Worm (Caenorhabditis elegans) whole organism, L4/young adult: ENCODE results near the gene Y26G10.6.

ENCODE experiments used
- dao-5 ChIP-seq: sonication (generic microtip); optimal IDR thresholded peaks from 2 replicates; lab custom pipeline; 2016; ENCODE audit warnings: missing genotype, missing genetic modification characterization, moderate library complexity, missing compliant biosample characterization
- him-1 ChIP-seq: sonication (generic microtip); optimal IDR thresholded peaks from 2 replicates; lab custom pipeline; 2016; ENCODE audit warnings: missing genotype, missing genetic modification reagents, missing genetic modification characterization, missing compliant biosample characterization

ce11 chrV:17683763-17684162, 16.0 kb upstream of the Y26G10.6 start, which contains the start of gene F59A1.15:
- no peak for TF ChIP-seq dao-5 (tag; lab: Kevin White, UChicago)
- TF ChIP-seq him-1, result no peak
